Worm (Caenorhabditis elegans) whole organism, L4/young adult: ENCODE data around the gene T12B5.15.

Experiments used
- W03F9.2 ChIP-seq: fragments of 150-350 bp; optimal IDR thresholded peaks from 2 replicates; lab custom pipeline; 2014; ENCODE audit warnings: missing biosample characterization, missing genetic modification characterization
- dao-5 ChIP-seq: sonication (generic microtip); optimal IDR thresholded peaks from 2 replicates; lab custom pipeline; 2016; ENCODE audit warnings: missing genotype, missing genetic modification characterization, moderate library complexity, missing compliant biosample characterization
- him-1 ChIP-seq: sonication (generic microtip); optimal IDR thresholded peaks from 2 replicates; lab custom pipeline; 2016; ENCODE audit warnings: missing genotype, missing genetic modification reagents, missing genetic modification characterization, missing compliant biosample characterization

Gene T12B5.15

ce11 chrIII:954553-954952 lies at the start of gene T12B5.15, which contains the start of gene T12B5.14:
Gene T12B5.15, minus strand, starts transcription at chrIII:954653.
Gene T12B5.14, plus strand, starts transcription at chrIII:954873.
- no peak for TF ChIP-seq W03F9.2 (tag; lab: Kevin White, UChicago)
- no peak for TF ChIP-seq him-1 (tag; lab: Kevin White, UChicago)
- TF ChIP-seq dao-5 (tag; lab: Kevin White, UChicago), result no peak

- TF ChIP-seq W03F9.2 (tag; lab: Kevin White, UChicago) (no peak), dao-5 (tag; lab: Kevin White, UChicago) (no peak), him-1 (tag; lab: Kevin White, UChicago) (no peak)
Measured at ce11 chrIII:1002510-1002909, 48.1 kb upstream of the T12B5.15 start, which contains the start of gene clec-150. Gene clec-150, plus strand, starts transcription at chrIII:1002707.

- no peak for TF ChIP-seq him-1 (tag; lab: Kevin White, UChicago)
Measured at ce11 chrIII:1001297-1001696, 46.8 kb upstream of the T12B5.15 start, which contains the start of gene R06B10.7. Gene R06B10.7, minus strand, starts transcription at chrIII:1001397.

ce11 chrIII:998855-999254 lies 44.4 kb upstream of the T12B5.15 start:
- no peak for TF ChIP-seq W03F9.2 (tag; lab: Kevin White, UChicago)

ce11 chrIII:996564-996963 lies 42.1 kb upstream of the T12B5.15 start:
- no peak for TF ChIP-seq him-1 (tag; lab: Kevin White, UChicago)
- no peak for TF ChIP-seq W03F9.2 (tag; lab: Kevin White, UChicago)
- TF ChIP-seq dao-5 (tag; lab: Kevin White, UChicago), result no peak

DNA sequence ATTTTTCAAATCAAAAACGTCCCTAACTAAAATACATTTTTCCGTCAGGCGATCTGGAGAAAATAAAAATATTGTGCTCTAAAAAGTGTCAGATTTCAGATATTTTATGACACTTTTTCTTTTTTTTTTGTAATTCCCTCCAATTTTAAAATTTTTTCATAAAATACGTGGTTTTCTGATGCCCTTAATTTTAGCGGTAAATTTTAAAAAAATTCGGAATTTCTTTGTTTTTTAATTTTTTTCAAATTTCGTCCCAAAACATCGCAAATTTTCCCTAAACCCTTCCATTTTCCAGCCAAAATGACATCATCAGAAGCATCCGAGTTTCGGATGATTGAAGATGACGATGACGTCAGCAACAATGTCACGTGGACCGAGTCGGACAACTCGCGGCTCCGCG lies 37.1 kb upstream of the T12B5.15 start, which contains the start of gene trp-2:
trp-2 (plus strand) TSS at position 301 of the 400 bp plus-strand sequence.
- TF ChIP-seq him-1 (tag; lab: Kevin White, UChicago) (no peak), W03F9.2 (tag; lab: Kevin White, UChicago) (no peak), dao-5 (tag; lab: Kevin White, UChicago) (no peak)

DNA sequence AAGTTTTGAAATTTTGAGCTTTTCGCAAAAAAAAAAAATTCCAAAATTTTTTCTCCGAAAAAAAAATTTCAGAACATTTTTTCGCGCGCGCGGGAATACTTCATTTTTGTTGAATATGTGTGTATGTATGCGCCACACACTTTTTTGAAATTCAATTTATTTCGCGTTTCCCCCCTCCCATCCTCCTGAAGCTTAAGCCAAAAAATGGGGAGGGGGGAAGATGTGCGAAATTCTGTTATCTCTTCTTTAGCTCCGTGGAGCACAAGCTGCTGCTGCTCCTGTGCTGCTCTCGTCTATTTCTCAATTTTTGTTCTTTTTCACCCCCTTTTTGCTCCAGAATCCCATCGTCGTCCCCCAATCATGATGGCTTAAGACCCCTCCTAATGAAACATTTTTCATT lies 35.1 kb upstream of the T12B5.15 start:
- TF ChIP-seq W03F9.2 (tag; lab: Kevin White, UChicago) (no peak), him-1 (tag; lab: Kevin White, UChicago) (no peak), dao-5 (tag; lab: Kevin White, UChicago) (no peak)

DNA sequence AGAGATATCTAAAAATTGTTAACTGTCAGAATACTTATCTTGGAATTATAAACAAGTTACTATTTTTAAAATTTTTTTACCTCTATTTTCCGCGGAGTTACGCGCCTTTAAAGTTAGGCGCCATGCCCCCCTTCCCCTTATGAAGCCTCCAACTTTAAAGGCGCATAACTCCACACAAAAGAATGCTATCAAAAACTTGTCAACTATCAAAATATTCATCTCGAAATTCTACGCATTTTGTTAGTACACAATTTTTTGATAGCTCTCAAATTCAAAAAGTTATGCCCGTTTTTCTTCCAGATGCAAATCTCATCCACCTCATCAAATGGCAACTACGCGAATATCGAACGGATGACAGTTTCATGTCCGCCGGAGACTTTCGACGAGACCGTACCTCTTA lies 28.5 kb upstream of the T12B5.15 start, which contains the start of gene tbc-10:
tbc-10 (plus strand) TSS at position 301 of the 400 bp plus-strand sequence.
- TF ChIP-seq him-1 (tag; lab: Kevin White, UChicago), result no peak

DNA sequence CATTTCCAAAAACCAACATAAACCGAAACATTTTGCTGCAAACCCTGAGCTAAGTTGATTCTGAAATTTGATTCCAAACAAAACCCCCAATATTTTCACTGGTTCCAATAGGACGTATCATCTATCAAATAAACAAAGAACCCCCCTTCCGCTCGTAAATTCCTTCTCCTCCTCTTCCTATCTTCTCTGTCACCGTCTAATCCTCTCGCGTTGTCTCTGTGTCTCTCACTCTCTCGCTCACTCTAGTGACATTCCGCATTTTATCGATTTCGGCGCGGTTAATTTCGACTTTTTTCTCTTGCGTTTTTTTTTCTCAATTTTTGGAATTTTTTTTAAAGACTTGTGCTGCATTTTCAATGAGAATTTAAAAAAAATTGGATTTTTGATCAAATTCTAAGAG lies 27.5 kb upstream of the T12B5.15 start:
- no peak for TF ChIP-seq dao-5 (tag; lab: Kevin White, UChicago)
- TF ChIP-seq him-1 (tag; lab: Kevin White, UChicago), result no peak
- TF ChIP-seq W03F9.2 (tag; lab: Kevin White, UChicago), result no peak

DNA sequence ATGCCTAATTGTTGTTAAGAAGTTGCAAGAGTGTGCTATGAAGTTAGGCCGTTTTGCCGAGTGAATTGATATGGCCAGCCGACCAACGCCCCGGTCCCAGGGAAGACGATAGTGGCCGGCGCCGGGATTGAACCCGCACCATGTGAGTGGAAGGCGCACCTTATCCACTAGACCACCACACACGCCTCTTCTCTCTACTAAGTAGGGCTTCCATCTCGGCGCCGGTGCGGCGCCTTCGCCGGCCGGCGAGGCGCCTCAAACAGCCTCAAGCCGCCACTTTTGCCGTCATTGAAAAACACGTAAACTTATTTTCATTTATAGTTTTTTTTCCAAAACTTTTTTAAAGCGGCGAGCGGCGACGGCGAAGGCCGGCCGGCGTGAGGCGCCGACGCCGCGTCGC lies 24.4 kb upstream of the T12B5.15 start:
- TF ChIP-seq him-1 (tag; lab: Kevin White, UChicago), result no peak
- TF ChIP-seq dao-5 (tag; lab: Kevin White, UChicago), result no peak
- TF ChIP-seq W03F9.2 (tag; lab: Kevin White, UChicago), result no peak

ce11 chrIII:970928-971327 lies 16.5 kb upstream of the T12B5.15 start:
- TF ChIP-seq him-1 (tag; lab: Kevin White, UChicago), result no peak
- no peak for TF ChIP-seq dao-5 (tag; lab: Kevin White, UChicago)
- TF ChIP-seq W03F9.2 (tag; lab: Kevin White, UChicago), result no peak

DNA sequence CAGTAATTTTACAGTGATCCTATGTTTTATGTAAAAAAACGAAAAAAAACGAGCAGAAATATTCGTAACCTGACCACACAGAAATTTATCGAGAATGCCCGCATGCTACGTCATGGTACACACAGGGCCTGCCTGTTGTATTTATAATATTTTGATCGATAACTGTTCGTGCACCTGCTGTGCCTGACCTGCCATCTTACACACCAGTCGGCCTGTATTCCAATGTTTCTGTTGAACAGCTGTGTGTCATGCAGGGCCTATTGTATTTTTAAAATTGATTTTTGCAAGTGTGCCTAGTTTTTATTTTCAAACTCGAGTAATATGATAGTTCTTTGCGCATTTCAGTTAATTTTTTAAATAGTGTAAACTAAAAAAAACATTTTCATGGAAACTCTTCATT lies 11.8 kb upstream of the T12B5.15 start:
- TF ChIP-seq dao-5 (tag; lab: Kevin White, UChicago) (no peak), him-1 (tag; lab: Kevin White, UChicago) (no peak), W03F9.2 (tag; lab: Kevin White, UChicago) (no peak)

- TF ChIP-seq dao-5 (tag; lab: Kevin White, UChicago), result no peak
- no peak for TF ChIP-seq W03F9.2 (tag; lab: Kevin White, UChicago)
- no peak for TF ChIP-seq him-1 (tag; lab: Kevin White, UChicago)
Measured at ce11 chrIII:964637-965036, 10.2 kb upstream of the T12B5.15 start.

DNA sequence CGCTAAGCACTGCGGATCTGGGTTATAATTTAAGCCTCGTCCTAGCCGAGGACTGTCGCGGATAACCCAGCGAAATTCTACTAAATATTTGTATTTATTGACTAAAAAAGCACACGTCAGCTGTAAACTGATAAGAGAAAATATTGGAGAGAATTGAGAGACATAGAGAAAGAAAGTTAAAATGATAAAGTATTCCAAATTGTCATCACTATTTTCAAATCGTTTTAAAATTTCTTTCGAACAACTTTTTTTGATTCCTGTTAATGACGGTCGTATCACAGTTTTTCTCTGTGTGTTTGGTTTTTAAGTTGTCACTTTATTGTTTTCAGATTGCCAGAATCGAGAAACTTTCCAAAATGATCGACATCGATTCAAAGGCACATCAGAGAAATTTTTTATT lies 7.5 kb upstream of the T12B5.15 start, which contains the start of gene fbxa-51:
fbxa-51 (plus strand) TSS at position 322 of the 400 bp plus-strand sequence.
- TF ChIP-seq dao-5 (tag; lab: Kevin White, UChicago) (no peak), W03F9.2 (tag; lab: Kevin White, UChicago) (no peak), him-1 (tag; lab: Kevin White, UChicago) (no peak)

DNA sequence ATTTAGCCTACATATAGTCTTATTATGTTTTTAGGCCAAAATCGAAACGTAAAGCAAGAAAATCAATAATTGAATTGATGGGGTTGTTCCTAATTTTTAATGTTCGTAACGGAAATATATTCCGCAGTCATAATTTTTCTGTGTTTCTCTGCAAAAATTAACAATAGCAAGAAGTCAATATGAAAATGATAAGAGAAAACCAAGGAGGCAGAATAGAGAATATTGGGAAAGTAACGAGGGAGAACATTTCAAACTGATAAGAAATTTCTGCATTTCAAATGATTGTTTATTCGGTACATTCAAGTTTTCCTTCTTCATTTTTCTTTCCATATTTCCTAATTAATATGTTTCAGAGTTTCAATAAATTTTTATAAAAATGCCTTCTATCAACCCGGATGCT lies 1.5 kb upstream of the T12B5.15 start, which contains the start of gene fbxa-54:
fbxa-54 (plus strand) TSS at position 354 of the 400 bp plus-strand sequence.
- TF ChIP-seq dao-5 (tag; lab: Kevin White, UChicago) (no peak), him-1 (tag; lab: Kevin White, UChicago) (no peak), W03F9.2 (tag; lab: Kevin White, UChicago) (no peak)
